Worm (Caenorhabditis elegans): ENCODE measurements around the gene smrc-1.

smrc-1 gene

DNA sequence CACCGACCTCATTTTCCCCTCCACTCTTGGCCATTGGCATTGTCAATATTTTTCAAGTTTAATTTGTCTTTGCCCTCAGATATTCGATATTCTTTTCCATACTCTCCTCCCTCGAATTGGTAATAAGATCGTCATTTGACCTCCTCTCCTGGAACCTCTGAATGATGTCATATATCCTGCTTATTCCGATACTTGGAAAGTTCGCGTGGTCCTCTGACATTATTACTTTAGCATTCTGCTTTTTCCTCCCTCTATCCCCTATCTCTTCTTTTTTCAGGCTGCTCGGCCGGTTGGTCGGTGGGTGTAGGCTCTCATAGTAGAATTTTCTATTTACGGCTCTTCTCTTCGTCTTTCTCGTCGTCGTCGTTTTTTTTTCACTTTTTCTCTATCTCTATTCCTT lies 38.3 kb upstream of the smrc-1 start (continued):
- no peak for TF ChIP-seq ztf-1 (GFP tag; conservative IDR thresholded peaks at IDR 0.05)
- TF ChIP-seq ztf-11 (tag; optimal IDR thresholded peaks at IDR 0.05) = no peak
- TF ChIP-seq sem-4 (tag; optimal IDR thresholded peaks at IDR 0.05) = peak; percentile 42
- no peak for TF ChIP-seq R02D3.7 (tag; optimal IDR thresholded peaks at IDR 0.05)
- no peak for TF ChIP-seq mdl-1 (tag; optimal IDR thresholded peaks at IDR 0.05)
- TF ChIP-seq mbf-1 (tag; optimal IDR thresholded peaks at IDR 0.05) = no peak
- TF ChIP-seq zag-1 (tag; optimal IDR thresholded peaks at IDR 0.05) = peak; percentile 65
- TF ChIP-seq nhr-11 (tag; optimal IDR thresholded peaks at IDR 0.05) = no peak
- TF ChIP-seq nhr-25 (tag; optimal IDR thresholded peaks at IDR 0.05) = no peak
- no peak for TF ChIP-seq Y55F3AM.14 (GFP tag; optimal IDR thresholded peaks at IDR 0.05)
- TF ChIP-seq sma-3 (GFP tag; optimal IDR thresholded peaks at IDR 0.05) = no peak
- TF ChIP-seq nhr-10 (tag; optimal IDR thresholded peaks at IDR 0.05) = no peak
- TF ChIP-seq nhr-12 (tag; optimal IDR thresholded peaks at IDR 0.05) = no peak
- no peak for TF ChIP-seq gmeb-1 (tag; optimal IDR thresholded peaks at IDR 0.05)
- peak; percentile 52 for TF ChIP-seq sma-9 (GFP tag; optimal IDR thresholded peaks at IDR 0.05)
- TF ChIP-seq sma-9 (tag; optimal IDR thresholded peaks at IDR 0.05) = no peak
- peak; percentile 33 for TF ChIP-seq crh-2 (tag; optimal IDR thresholded peaks at IDR 0.05)
- no peak for TF ChIP-seq ZK546.5 (tag; optimal IDR thresholded peaks at IDR 0.05)
- no peak for TF ChIP-seq elt-1 (tag; optimal IDR thresholded peaks at IDR 0.05)
- no peak for TF ChIP-seq alr-1 (tag; optimal IDR thresholded peaks at IDR 0.05)

DNA sequence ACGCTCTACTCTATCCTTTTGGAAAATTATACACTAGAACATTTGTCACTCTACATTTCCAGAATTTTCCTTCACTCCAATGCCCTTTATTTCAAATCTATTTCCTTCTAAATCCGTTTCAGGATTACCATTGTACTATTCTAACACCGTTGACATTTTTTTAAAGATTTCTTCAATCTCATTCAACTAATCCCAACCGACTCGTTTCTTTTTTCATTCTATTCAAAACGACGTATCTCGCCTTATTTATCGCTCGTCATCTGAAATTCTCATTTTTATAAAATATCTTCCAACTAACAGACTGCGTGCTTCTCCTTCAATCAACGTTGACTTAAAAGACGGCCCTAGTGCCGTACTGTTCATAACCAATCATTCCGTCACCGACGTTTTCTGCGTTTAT lies 37.7 kb upstream of the smrc-1 start, which contains the start of gene akap-1:
Gene akap-1, plus strand, starts transcription at position 301 of the 400 bp plus-strand sequence.
- no peak for TF ChIP-seq ztf-4 (tag; optimal IDR thresholded peaks at IDR 0.05)
- no peak for TF ChIP-seq nhr-11 (tag; optimal IDR thresholded peaks at IDR 0.05)
- TF ChIP-seq ztf-1 (GFP tag; conservative IDR thresholded peaks at IDR 0.05) = no peak

DNA sequence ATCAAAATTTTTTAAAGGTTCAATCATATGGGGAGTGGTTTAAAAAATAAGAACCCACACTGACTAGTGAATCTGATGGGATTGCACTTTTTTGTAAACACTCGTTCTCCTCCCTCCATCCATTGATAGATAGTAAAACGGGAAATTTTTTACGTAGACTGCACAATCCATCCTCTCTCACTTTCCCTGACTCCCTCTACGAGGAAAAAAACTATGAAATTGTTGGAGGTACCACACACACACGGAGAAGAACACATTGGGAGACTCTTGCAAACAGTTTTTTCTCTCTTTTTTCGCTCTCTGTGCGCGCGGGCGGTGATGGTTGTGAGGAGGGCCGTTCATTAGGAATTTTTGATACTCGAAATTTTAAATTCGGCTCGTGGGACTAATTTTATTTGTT lies 35.4 kb upstream of the smrc-1 start:
- peak; percentile 65 for TF ChIP-seq unc-55 (GFP tag; optimal IDR thresholded peaks at IDR 0.05)
- TF ChIP-seq ZK546.5 (tag; optimal IDR thresholded peaks at IDR 0.05) = no peak
- TF ChIP-seq nhr-129 (tag; optimal IDR thresholded peaks at IDR 0.05) = peak; percentile 8

DNA sequence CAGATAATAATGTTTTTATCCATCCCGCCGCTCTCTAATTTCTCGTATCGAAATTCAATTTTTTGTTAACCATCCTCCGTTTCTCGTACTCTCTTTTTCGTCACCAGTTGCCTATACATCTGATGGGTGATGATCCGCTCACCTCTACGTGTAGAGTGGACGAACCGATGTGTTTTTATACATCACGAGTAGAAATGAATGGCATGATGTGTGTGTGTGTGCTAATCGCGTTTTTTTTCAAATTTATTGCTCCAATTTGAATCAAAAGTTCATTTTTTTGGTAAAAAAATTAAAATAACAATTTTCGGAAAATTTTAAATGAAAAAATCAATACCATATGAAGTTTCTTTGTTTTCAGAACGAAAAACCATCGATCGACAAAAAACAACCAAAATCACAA lies 34.7 kb upstream of the smrc-1 start:
- no peak for TF ChIP-seq dmd-4 (tag; optimal IDR thresholded peaks at IDR 0.05)
- TF ChIP-seq nhr-129 (tag; optimal IDR thresholded peaks at IDR 0.05) = peak; percentile 19

- no peak for TF ChIP-seq mbf-1 (tag; optimal IDR thresholded peaks at IDR 0.05)
Measured at ce11 chrIII:6356764-6357163, 34.0 kb upstream of the smrc-1 start.

- TF ChIP-seq lin-39 (tag; optimal IDR thresholded peaks at IDR 0.05) = no peak
- no peak for TF ChIP-seq mab-5 (tag; optimal IDR thresholded peaks at IDR 0.05)
- TF ChIP-seq F13H6.1 (tag; optimal IDR thresholded peaks at IDR 0.05) = no peak
- peak; percentile 4 for TF ChIP-seq nhr-6 (tag; optimal IDR thresholded peaks at IDR 0.05)
- TF ChIP-seq nhr-77 (tag; optimal IDR thresholded peaks at IDR 0.05) = no peak
- TF ChIP-seq egl-27 (tag; optimal IDR thresholded peaks at IDR 0.05) = no peak
- TF ChIP-seq nhr-25 (tag; optimal IDR thresholded peaks at IDR 0.05) = peak; percentile 15
- no peak for TF ChIP-seq lin-13 (GFP tag; optimal IDR thresholded peaks at IDR 0.05)
- TF ChIP-seq sma-9 (GFP tag; optimal IDR thresholded peaks at IDR 0.05) = peak; percentile 48
- TF ChIP-seq sma-9 (tag; optimal IDR thresholded peaks at IDR 0.05) = no peak
- TF ChIP-seq ceh-82 (tag; optimal IDR thresholded peaks at IDR 0.05) = no peak
- TF ChIP-seq sma-3 (GFP tag; optimal IDR thresholded peaks at IDR 0.05) = no peak
- peak; percentile 77 for TF ChIP-seq ceh-16 (tag; optimal IDR thresholded peaks at IDR 0.05)
- no peak for TF ChIP-seq ama-1 (optimal IDR thresholded peaks at IDR 0.05)
- TF ChIP-seq lin-11 (tag; optimal IDR thresholded peaks at IDR 0.05) = no peak
Measured at ce11 chrIII:6358704-6359103, 32.0 kb upstream of the smrc-1 start.
